Worm (Caenorhabditis elegans): ENCODE measurements around the gene clec-181.

DNA sequence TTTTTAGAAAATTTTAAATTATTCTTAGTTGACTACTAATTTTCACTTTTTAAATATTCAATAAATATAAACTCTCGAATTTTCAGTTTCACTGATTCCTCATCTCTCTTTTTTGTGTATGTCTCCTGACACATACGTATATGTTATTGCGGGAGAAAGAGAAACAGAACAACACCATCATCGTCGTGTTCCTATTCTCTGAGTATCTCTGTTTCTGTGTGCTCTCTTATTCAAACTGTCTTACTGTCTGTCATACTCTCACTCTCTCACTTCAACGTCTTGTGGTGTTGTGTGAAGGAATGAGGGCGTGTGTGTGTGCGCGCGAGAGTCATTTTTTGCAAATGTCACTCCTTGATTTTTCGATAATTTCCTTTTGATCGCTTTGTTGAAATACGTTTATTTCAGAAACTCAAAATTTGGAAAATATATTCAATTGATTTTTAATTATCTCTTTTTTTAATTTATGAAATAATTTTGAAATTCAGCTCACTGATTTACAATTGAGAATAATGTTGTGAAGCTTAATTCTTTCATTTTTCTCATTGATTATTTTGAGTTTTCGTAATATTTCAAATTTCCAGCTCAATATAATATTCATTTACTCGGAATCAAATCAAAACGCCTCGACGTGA is 24.4 kb downstream of the clec-181 start, which contains the start of gene lin-49:
- peak; percentile 43 for TF ChIP-seq lin-13 (GFP tag; optimal IDR thresholded peaks at IDR 0.05)
- TF ChIP-seq pag-3 (tag; optimal IDR thresholded peaks at IDR 0.05; ENCODE audit: borderline replicate concordance, insufficient read depth): no peak
- TF ChIP-seq C16A3.4 (tag; optimal IDR thresholded peaks at IDR 0.05): peak; percentile 60
- peak; percentile 61 for TF ChIP-seq nhr-20 (tag; optimal IDR thresholded peaks at IDR 0.05)
- no peak for TF ChIP-seq lin-39 (tag; optimal IDR thresholded peaks at IDR 0.05)
- no peak for TF ChIP-seq isw-1 (GFP tag; IDR thresholded peaks at IDR 0.05)
- no peak for TF ChIP-seq unc-62 (GFP tag; optimal IDR thresholded peaks at IDR 0.05)
